Worm (Caenorhabditis elegans): ENCODE results near the gene ubc-8.

- TF ChIP-seq cnd-1 (tag; optimal IDR thresholded peaks at IDR 0.05) (no peak), nhr-12 (tag; optimal IDR thresholded peaks at IDR 0.05) (no peak), pha-4 (tag; optimal IDR thresholded peaks at IDR 0.05) (no peak)
These were observed 22.9 kb upstream of the ubc-8 start, which contains the start of gene Y94H6A.2 for ce11 chrIV:2729957-2730356.
